Fruit fly (Drosophila melanogaster) whole organism, pupa: ENCODE results near the gene sim.

Experiments used
- CG12605 ChIP-seq: fragments of 200-800 bp; sonication (Bioruptor generic); IDR thresholded peaks from 2 replicates; pipeline ENCODE4 v1.3.6; 2022; ENCODE audit warnings: missing biosample characterization, missing genetic modification characterization
- EcR ChIP-seq: fragments of 200-800 bp; sonication (Bioruptor generic); optimal IDR thresholded peaks from 3 replicates; lab custom pipeline; 2019; ENCODE audit warnings: missing biosample characterization, missing genetic modification characterization, mild to moderate bottlenecking, moderate library complexity, missing genetic modification reagents
- Snoo ChIP-seq: fragments of 200-800 bp; sonication (Bioruptor generic); optimal IDR thresholded peaks from 3 replicates; lab custom pipeline; 2017; ENCODE audit warnings: missing biosample characterization, mild to moderate bottlenecking, missing genetic modification characterization, inconsistent platforms
- rn ChIP-seq: fragments of 200-800 bp; sonication (Bioruptor generic); IDR thresholded peaks from 2 replicates; pipeline ENCODE4 v1.3.6; 2022; ENCODE audit warnings: missing biosample characterization, missing genetic modification characterization

- TF ChIP-seq CG12605 (GFP tag; lab: Robert Waterston, UW) (no peak), rn (no peak), Snoo (tag; lab: Kevin White, UChicago) (no peak), EcR (GFP tag; lab: Kevin White, UChicago) (no peak)
These were observed 60.2 kb downstream of the sim start for dm6 chr3R:13117711-13118110.
